Fruit fly (Drosophila melanogaster) whole organism, embryonic: ENCODE data around the gene HP1b.

Source experiments
- CG10462 ChIP-seq: fragments of 200-800 bp; sonication (Bioruptor generic); optimal IDR thresholded peaks from 2 replicates; lab custom pipeline; 2016; ENCODE audit warnings: missing biosample characterization, missing genetic modification characterization
- CG12769 ChIP-seq: fragments of 200-800 bp; sonication (Bioruptor generic); optimal IDR thresholded peaks from 2 replicates; lab custom pipeline; 2019; ENCODE audit warnings: missing biosample characterization, mild to moderate bottlenecking, missing genetic modification characterization, moderate library complexity
- CG13296 ChIP-seq: fragments of 200-800 bp; sonication (Bioruptor generic); optimal IDR thresholded peaks from 3 replicates; lab custom pipeline; 2018; ENCODE audit warnings: missing biosample characterization, mild to moderate bottlenecking, missing genetic modification characterization
- CG1647 ChIP-seq: fragments of 200-800 bp; sonication (Bioruptor generic); optimal IDR thresholded peaks from 3 replicates; lab custom pipeline; 2016; ENCODE audit warnings: missing biosample characterization, missing genetic modification characterization
- CG16863 ChIP-seq: fragments of 200-800 bp; sonication (Bioruptor generic); optimal IDR thresholded peaks from 3 replicates; lab custom pipeline; 2016; ENCODE audit warnings: missing biosample characterization, missing genetic modification characterization
- CG17186 ChIP-seq: fragments of 200-800 bp; sonication (Bioruptor generic); optimal IDR thresholded peaks from 3 replicates; lab custom pipeline; 2017; ENCODE audit warnings: missing biosample characterization, missing genetic modification reagents, missing genetic modification characterization
- CG1832 ChIP-seq: fragments of 200-800 bp; sonication (Bioruptor generic); optimal IDR thresholded peaks from 2 replicates; lab custom pipeline; 2017; ENCODE audit warnings: missing biosample characterization, mild to moderate bottlenecking, missing genetic modification characterization, inconsistent platforms
- CG2202 ChIP-seq: fragments of 200-800 bp; sonication (Bioruptor generic); optimal IDR thresholded peaks from 2 replicates; lab custom pipeline; 2018; ENCODE audit warnings: missing biosample characterization, mild to moderate bottlenecking, missing genetic modification characterization
- CG33557 ChIP-seq: fragments of 200-800 bp; sonication (Bioruptor generic); optimal IDR thresholded peaks from 2 replicates; lab custom pipeline; 2019; ENCODE audit warnings: missing biosample characterization, mild to moderate bottlenecking, missing genetic modification characterization, moderate library complexity
- CG34422 ChIP-seq: fragments of 200-800 bp; sonication (Bioruptor generic); IDR thresholded peaks from 3 replicates; pipeline ENCODE4 v1.3.6; 2022; ENCODE audit warnings: missing biosample characterization, missing genetic modification characterization
- CG42726 ChIP-seq: fragments of 200-800 bp; sonication (Bioruptor generic); IDR thresholded peaks from 2 replicates; pipeline ENCODE4 v1.3.6; 2022; ENCODE audit warnings: missing biosample characterization, missing genetic modification characterization; ENCODE audit not compliant: partially characterized antibody
- CG4730 ChIP-seq: fragments of 200-800 bp; sonication (Bioruptor generic); IDR thresholded peaks from 2 replicates; pipeline ENCODE4 v1.3.6; 2022; ENCODE audit warnings: missing biosample characterization, missing genetic modification characterization
- CG6654 ChIP-seq: fragments of 200-800 bp; sonication (Bioruptor generic); optimal IDR thresholded peaks from 2 replicates; lab custom pipeline; 2017; ENCODE audit warnings: missing biosample characterization, mild to moderate bottlenecking, missing genetic modification characterization
- CG6689 ChIP-seq: fragments of 200-800 bp; sonication (Bioruptor generic); IDR thresholded peaks from 2 replicates; pipeline ENCODE4 v1.3.6; 2022; ENCODE audit warnings: missing biosample characterization, missing genetic modification characterization
- CG8359 ChIP-seq: fragments of 200-800 bp; sonication (Bioruptor generic); optimal IDR thresholded peaks from 2 replicates; lab custom pipeline; 2017; ENCODE audit warnings: missing biosample characterization, mild to moderate bottlenecking, missing genetic modification characterization, borderline replicate concordance
- CG8388 ChIP-seq: fragments of 200-800 bp; sonication (Bioruptor generic); optimal IDR thresholded peaks from 2 replicates; lab custom pipeline; 2019; ENCODE audit warnings: missing biosample characterization, mild to moderate bottlenecking, missing genetic modification characterization, moderate library complexity
- CG8924 ChIP-seq: fragments of 200-800 bp; optimal IDR thresholded peaks from 3 replicates; lab custom pipeline; 2019; ENCODE audit warnings: missing biosample characterization, mild to moderate bottlenecking, missing genetic modification characterization, moderate library complexity
- CG8944 ChIP-seq: fragments of 200-800 bp; sonication (Bioruptor generic); optimal IDR thresholded peaks from 3 replicates; lab custom pipeline; 2016; ENCODE audit warnings: missing biosample characterization, missing genetic modification characterization
- CkIIα-i1 ChIP-seq: fragments of 200-800 bp; sonication (Bioruptor generic); IDR thresholded peaks from 2 replicates; pipeline ENCODE4 v1.3.6; 2022; ENCODE audit warnings: missing biosample characterization, missing genetic modification characterization
- HHEX ChIP-seq: fragments of 200-800 bp; sonication (Bioruptor generic); optimal IDR thresholded peaks from 3 replicates; lab custom pipeline; 2017; ENCODE audit warnings: missing biosample characterization, mild to moderate bottlenecking, missing genetic modification characterization, missing genetic modification reagents
- Hand ChIP-seq: fragments of 200-800 bp; sonication (Bioruptor generic); optimal IDR thresholded peaks from 2 replicates; lab custom pipeline; 2017; ENCODE audit warnings: mild to moderate bottlenecking, missing biosample characterization, missing genetic modification reagents, missing genetic modification characterization
- Hr78 ChIP-seq, 2 experiments: fragments of 200-800 bp in 1 of 2; fragments of >200 bp in 1 of 2; sonication (Bioruptor generic) in 1 of 2; optimal IDR thresholded peaks; 2 replicates each; lab custom pipeline; 2017 to 2019; ENCODE audit warnings: missing biosample characterization in 2 of 2, missing genetic modification characterization in 2 of 2, mild to moderate bottlenecking in 1 of 2, moderate library complexity in 1 of 2
- Lhr ChIP-seq: fragments of 200-800 bp; sonication (Bioruptor generic); optimal IDR thresholded peaks from 3 replicates; lab custom pipeline; 2017; ENCODE audit warnings: mild to moderate bottlenecking, missing biosample characterization, missing genetic modification reagents, missing genetic modification characterization
- MESR4 ChIP-seq: fragments of 200-800 bp; sonication (Bioruptor generic); optimal IDR thresholded peaks from 2 replicates; lab custom pipeline; 2018; ENCODE audit warnings: missing biosample characterization, mild to moderate bottlenecking, missing genetic modification characterization, moderate library complexity
- Sox100B ChIP-seq: fragments of 200-800 bp; sonication (Bioruptor generic); optimal IDR thresholded peaks from 3 replicates; lab custom pipeline; 2018; ENCODE audit warnings: missing biosample characterization, mild to moderate bottlenecking, missing genetic modification characterization
- Sry-δ ChIP-seq: fragments of 200-800 bp; sonication (Bioruptor generic); optimal IDR thresholded peaks from 2 replicates; lab custom pipeline; 2016; ENCODE audit warnings: missing biosample characterization, missing genetic modification characterization
- amos ChIP-seq: fragments of 200-800 bp; sonication (Bioruptor generic); IDR thresholded peaks from 2 replicates; pipeline ENCODE4 v1.3.6; 2022; ENCODE audit warnings: missing biosample characterization, missing genetic modification characterization; ENCODE audit not compliant: partially characterized antibody
- cato ChIP-seq: fragments of 200-800 bp; sonication (Bioruptor generic); optimal IDR thresholded peaks from 2 replicates; lab custom pipeline; 2016; ENCODE audit warnings: missing biosample characterization, missing genetic modification characterization, borderline replicate concordance
- chif ChIP-seq, 2 experiments: fragments of 200-800 bp; sonication (Bioruptor generic); optimal IDR thresholded peaks; 3 replicates each; lab custom pipeline; 2016; ENCODE audit warnings: missing biosample characterization in 2 of 2, missing genetic modification characterization in 2 of 2
- chinmo ChIP-seq: fragments of 200-800 bp; sonication (Bioruptor generic); IDR thresholded peaks from 4 replicates; pipeline ENCODE4 v1.3.6; 2022; ENCODE audit warnings: missing biosample characterization, missing genetic modification characterization; ENCODE audit not compliant: partially characterized antibody
- exex ChIP-seq: fragments of 200-800 bp; sonication (Bioruptor generic); optimal IDR thresholded peaks from 4 replicates; lab custom pipeline; 2018; ENCODE audit warnings: missing biosample characterization, mild to moderate bottlenecking, missing genetic modification characterization, moderate library complexity
- klu ChIP-seq: fragments of 200-800 bp; sonication (Bioruptor generic); IDR thresholded peaks from 2 replicates; pipeline ENCODE4 v1.3.6; 2022; ENCODE audit warnings: missing biosample characterization, missing genetic modification characterization
- lmd ChIP-seq: fragments of 200-800 bp; sonication (Bioruptor generic); IDR thresholded peaks from 2 replicates; pipeline ENCODE4 v1.3.6; 2022; ENCODE audit warnings: missing biosample characterization, missing genetic modification characterization
- lov ChIP-seq, 2 experiments: fragments of 200-800 bp in 1 of 2; fragments of >200 bp in 1 of 2; sonication (Bioruptor generic) in 1 of 2; IDR thresholded peaks in 1 of 2; optimal IDR thresholded peaks in 1 of 2; 2 replicates in 1 of 2; 3 replicates in 1 of 2; pipeline versions ENCODE4 v1.3.6 to Lab custom; 2017 to 2022; ENCODE audit warnings: missing biosample characterization in 1 of 2, missing genetic modification characterization in 1 of 2
- pita ChIP-seq: fragments of 200-800 bp; sonication (Bioruptor generic); optimal IDR thresholded peaks from 2 replicates; lab custom pipeline; 2017; ENCODE audit warnings: missing biosample characterization, mild to moderate bottlenecking, missing genetic modification characterization
- sens ChIP-seq: fragments of 200-800 bp; sonication (Bioruptor generic); peaks from one replicate; lab custom pipeline; 2016; ENCODE audit warnings: missing biosample characterization, missing genetic modification characterization
- stc ChIP-seq: fragments of 200-800 bp; sonication (Bioruptor generic); IDR thresholded peaks from 2 replicates; pipeline ENCODE4 v1.3.6; 2022; ENCODE audit warnings: missing biosample characterization, missing genetic modification characterization
- sug ChIP-seq: fragments of 200-800 bp; optimal IDR thresholded peaks from 2 replicates; lab custom pipeline; 2019; ENCODE audit warnings: missing biosample characterization, mild to moderate bottlenecking, missing genetic modification characterization, moderate library complexity
- tx ChIP-seq: fragments of 200-800 bp; sonication (Bioruptor generic); optimal IDR thresholded peaks from 2 replicates; lab custom pipeline; 2016; ENCODE audit warnings: missing biosample characterization, missing genetic modification characterization
- unc-4 ChIP-seq: fragments of 200-800 bp; sonication (Bioruptor generic); IDR thresholded peaks from 2 replicates; pipeline ENCODE4 v1.3.6; 2022; ENCODE audit warnings: missing biosample characterization, missing genetic modification characterization; ENCODE audit not compliant: partially characterized antibody
- zen ChIP-seq: fragments of 200-800 bp; sonication (Bioruptor generic); optimal IDR thresholded peaks from 3 replicates; lab custom pipeline; 2018; ENCODE audit warnings: missing biosample characterization, mild to moderate bottlenecking, missing genetic modification characterization, moderate library complexity
- zfh1 ChIP-seq: fragments of 200-800 bp; sonication (Bioruptor generic); IDR thresholded peaks from 3 replicates; pipeline ENCODE4 v1.3.6; 2022; ENCODE audit warnings: missing biosample characterization, missing genetic modification characterization

HP1b gene

dm6 chrX:9093062-9093461 lies 12.2 kb downstream of the HP1b start:
- TF ChIP-seq klu (GFP tag; lab: Robert Waterston, UW) (no peak), cato (GFP tag; lab: Kevin White, UChicago) (no peak), HHEX (no peak), CG4730 (GFP tag; lab: Robert Waterston, UW) (no peak), CkIIα-i1 (GFP tag; lab: Robert Waterston, UW) (no peak), CG8388 (GFP tag; lab: Kevin White, UChicago) (no peak), pita (no peak), CG6689 (GFP tag; lab: Robert Waterston, UW) (no peak), chif (GFP tag; optimal IDR thresholded peaks at IDR 0.05; lab: Kevin White, UChicago) (no peak), Lhr (GFP tag; lab: Kevin White, UChicago) (no peak), CG1647 (no peak), lmd (GFP tag; lab: Robert Waterston, UW) (no peak), CG8924 (tag; lab: Kevin White, UChicago) (no peak)

dm6 chrX:9093912-9094311 lies 13.0 kb downstream of the HP1b start:
- TF ChIP-seq Hand (GFP tag; lab: Kevin White, UChicago) (no peak), Hr78 (GFP tag; optimal IDR thresholded peaks at IDR 0.05; lab: Kevin White, UChicago) (peak in 1 of 2 experiments; percentile 98), CG1832 (GFP tag; lab: Kevin White, UChicago) (peak; percentile 65), zen (tag; lab: Kevin White, UChicago) (no peak)

- no peak for TF ChIP-seq CG42726 (GFP tag; lab: Robert Waterston, UW)
- TF ChIP-seq zfh1 (GFP tag; lab: Robert Waterston, UW), result no peak
- no peak for TF ChIP-seq CG10462 (GFP tag; lab: Kevin White, UChicago)
- TF ChIP-seq exex (tag; lab: Kevin White, UChicago), result peak; percentile 93
- no peak for TF ChIP-seq tx (GFP tag; lab: Kevin White, UChicago)
Observed at dm6 chrX:9102125-9102524, 21.3 kb downstream of the HP1b start.

dm6 chrX:9103308-9104185 lies 22.7 kb downstream of the HP1b start, which contains the start of gene CG7766:
CG7766 (minus strand) TSS chrX:9103739.
- TF ChIP-seq CG13296 (GFP tag; lab: Kevin White, UChicago), result no peak
- no peak for TF ChIP-seq CG6654 (GFP tag; lab: Kevin White, UChicago)
- no peak for TF ChIP-seq CG2202
- peak; percentile 5 for TF ChIP-seq Sry-δ (GFP tag; lab: Kevin White, UChicago)
- TF ChIP-seq sug (tag; lab: Kevin White, UChicago), result no peak
- TF ChIP-seq CG34422, result 0 out of 3 replicates have a peak, but pooled peaks have one; percentile 12
- no peak for TF ChIP-seq unc-4 (GFP tag; lab: Robert Waterston, UW)
- peak; percentile 59 for TF ChIP-seq sens (GFP tag; lab: Kevin White, UChicago)
- no peak for TF ChIP-seq CG16863 (GFP tag; lab: Kevin White, UChicago)
- TF ChIP-seq chif (GFP tag; optimal IDR thresholded peaks at IDR 0.05; lab: Kevin White, UChicago), result no peak
- no peak for TF ChIP-seq Lhr (GFP tag; lab: Kevin White, UChicago)
- no peak for TF ChIP-seq stc (GFP tag; lab: Robert Waterston, UW)
- no peak for TF ChIP-seq CG33557 (GFP tag; lab: Kevin White, UChicago)
- no peak for TF ChIP-seq Sox100B (GFP tag; lab: Kevin White, UChicago)
- TF ChIP-seq lov (optimal IDR thresholded peaks at IDR 0.05; lab: Kevin White, UChicago), result no peak
- no peak for TF ChIP-seq lov (GFP tag; IDR thresholded peaks at IDR 0.05; lab: Robert Waterston, UW)
- TF ChIP-seq MESR4 (GFP tag; lab: Kevin White, UChicago), result peak; percentile 78
- TF ChIP-seq CG8944, result no peak
- TF ChIP-seq CG12769 (tag; lab: Kevin White, UChicago), result no peak
- TF ChIP-seq CG17186, result peak; percentile 37
- no peak for TF ChIP-seq amos (GFP tag; lab: Robert Waterston, UW)
- no peak for TF ChIP-seq CG8359
- no peak for TF ChIP-seq tx (GFP tag; lab: Kevin White, UChicago)
- 0 out of 4 replicates have a peak, but pooled peaks have one; percentile 26 for TF ChIP-seq chinmo
